Worm (Caenorhabditis elegans): ENCODE data around the gene F54H5.5.

The F54H5.5 gene

ce11 chrII:6609315-6609842 is 17.7 kb downstream of the F54H5.5 start, which contains the start of gene epg-5:
Gene epg-5, minus strand, starts transcription at chrII:6609365.
- TF ChIP-seq W03F9.2 (tag; optimal IDR thresholded peaks at IDR 0.05), result no peak

DNA sequence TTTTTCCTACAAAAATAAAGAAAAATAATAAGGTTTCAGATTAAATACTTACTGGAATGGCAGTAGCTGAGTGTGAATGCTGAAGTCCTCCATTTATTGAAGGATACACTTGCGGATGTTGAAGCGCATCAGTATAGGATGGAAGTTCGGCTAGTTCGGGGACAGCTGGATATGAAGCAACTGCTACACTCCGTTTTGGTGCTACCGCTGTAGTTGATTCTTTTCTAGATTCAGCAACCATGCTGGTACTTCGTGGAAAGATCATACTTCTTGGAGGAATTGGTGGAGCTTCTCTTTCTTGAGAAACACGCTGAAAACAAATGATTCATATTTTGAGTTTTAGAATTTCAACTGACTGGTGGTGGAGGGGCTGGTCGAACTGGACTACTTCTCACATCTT is 18.5 kb downstream of the F54H5.5 start:
- TF ChIP-seq him-1 (tag; optimal IDR thresholded peaks at IDR 0.05) (no peak), dao-5 (tag; optimal IDR thresholded peaks at IDR 0.05) (no peak), W03F9.2 (tag; optimal IDR thresholded peaks at IDR 0.05) (no peak)

DNA sequence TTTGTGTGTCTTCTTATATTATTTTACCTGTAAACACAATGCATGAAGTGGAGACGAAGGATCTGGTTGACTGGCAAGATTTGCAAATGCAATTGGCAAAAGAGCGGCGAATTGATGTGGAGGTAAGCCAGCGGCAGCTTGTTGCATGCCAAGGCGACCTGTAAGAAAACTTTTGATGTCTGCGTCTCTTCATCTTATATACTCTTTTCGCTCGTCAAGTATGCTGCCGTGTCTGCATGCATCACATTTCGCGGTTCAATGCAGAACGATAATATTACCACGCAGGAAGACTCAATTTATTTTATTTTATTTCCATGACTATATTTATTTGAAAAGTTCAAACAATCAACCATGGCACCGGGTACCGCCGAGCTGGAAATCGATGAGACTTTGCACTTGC is 26.1 kb downstream of the F54H5.5 start, which contains the start of gene vps-33.2:
TSS of gene vps-33.2 (plus strand) at position 244 of the 400 bp plus-strand sequence.
- TF ChIP-seq W03F9.2 (tag; optimal IDR thresholded peaks at IDR 0.05), result no peak

ce11 chrII:6598050-6598449 is 29.0 kb downstream of the F54H5.5 start, which contains the start of gene dnj-8:
Gene dnj-8, minus strand, starts transcription at chrII:6598080.
- TF ChIP-seq dao-5 (tag; optimal IDR thresholded peaks at IDR 0.05) (no peak), him-1 (tag; optimal IDR thresholded peaks at IDR 0.05) (no peak), W03F9.2 (tag; optimal IDR thresholded peaks at IDR 0.05) (no peak)

- TF ChIP-seq him-1 (tag; optimal IDR thresholded peaks at IDR 0.05), result no peak
- no peak for TF ChIP-seq W03F9.2 (tag; optimal IDR thresholded peaks at IDR 0.05)
- no peak for TF ChIP-seq dao-5 (tag; optimal IDR thresholded peaks at IDR 0.05)
These were observed 29.6 kb downstream of the F54H5.5 start for ce11 chrII:6597507-6597906.

- TF ChIP-seq dao-5 (tag; optimal IDR thresholded peaks at IDR 0.05) (no peak), W03F9.2 (tag; optimal IDR thresholded peaks at IDR 0.05) (no peak), him-1 (tag; optimal IDR thresholded peaks at IDR 0.05) (no peak)
These were observed 32.9 kb downstream of the F54H5.5 start, which contains the start of gene aipr-1 for ce11 chrII:6594151-6594550. Gene aipr-1, minus strand, starts transcription at chrII:6594251.

DNA sequence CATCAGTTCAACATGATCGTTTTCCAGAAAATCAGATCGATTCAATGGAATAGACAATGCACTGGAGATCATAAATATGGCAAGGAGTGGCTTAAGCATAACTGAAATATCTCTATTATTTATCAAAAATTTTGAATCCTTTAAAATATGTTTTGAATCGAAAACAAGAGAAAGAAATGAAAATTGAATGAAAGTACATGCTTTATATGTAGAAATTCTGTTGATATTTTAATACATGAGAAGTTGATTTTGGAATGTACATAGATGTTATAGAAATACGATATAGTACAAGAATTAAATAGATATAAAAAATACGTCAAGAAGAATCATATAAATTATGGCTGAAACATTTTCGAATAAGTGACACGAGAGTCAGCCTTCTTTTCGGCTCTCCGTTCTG is 34.8 kb downstream of the F54H5.5 start, which contains the start of gene C56C10.9:
TSS of gene C56C10.9 (minus strand) at position 101 of the 400 bp plus-strand sequence.
- TF ChIP-seq W03F9.2 (tag; optimal IDR thresholded peaks at IDR 0.05), result no peak
- no peak for TF ChIP-seq dao-5 (tag; optimal IDR thresholded peaks at IDR 0.05)
- no peak for TF ChIP-seq him-1 (tag; optimal IDR thresholded peaks at IDR 0.05)

DNA sequence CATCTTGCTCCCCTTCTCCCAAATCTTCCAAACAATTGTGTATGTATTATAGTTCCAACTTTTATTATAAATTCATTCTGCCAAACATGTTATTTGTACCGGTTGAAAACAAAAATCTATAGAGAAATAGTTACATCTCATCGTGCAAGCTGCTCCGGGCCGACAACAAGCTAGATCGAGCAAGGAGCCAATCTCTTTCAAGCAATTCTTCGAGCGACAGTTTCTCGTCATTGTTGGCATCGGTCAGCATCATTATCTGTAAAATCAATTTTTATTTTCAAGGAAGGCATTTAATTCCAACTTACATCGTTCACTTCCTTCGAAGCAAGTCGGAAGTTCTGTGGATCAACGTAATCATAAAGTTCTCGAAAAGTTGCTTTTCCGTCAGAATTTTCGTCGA is 36.1 kb downstream of the F54H5.5 start:
- no peak for TF ChIP-seq dao-5 (tag; optimal IDR thresholded peaks at IDR 0.05)
- TF ChIP-seq W03F9.2 (tag; optimal IDR thresholded peaks at IDR 0.05), result no peak
- TF ChIP-seq him-1 (tag; optimal IDR thresholded peaks at IDR 0.05), result no peak

ce11 chrII:6589408-6589807 is 37.7 kb downstream of the F54H5.5 start, which contains the start of gene vps-32.1:
Gene vps-32.1, plus strand, starts transcription at chrII:6589708.
- no peak for TF ChIP-seq dao-5 (tag; optimal IDR thresholded peaks at IDR 0.05)
- no peak for TF ChIP-seq him-1 (tag; optimal IDR thresholded peaks at IDR 0.05)
- no peak for TF ChIP-seq W03F9.2 (tag; optimal IDR thresholded peaks at IDR 0.05)

DNA sequence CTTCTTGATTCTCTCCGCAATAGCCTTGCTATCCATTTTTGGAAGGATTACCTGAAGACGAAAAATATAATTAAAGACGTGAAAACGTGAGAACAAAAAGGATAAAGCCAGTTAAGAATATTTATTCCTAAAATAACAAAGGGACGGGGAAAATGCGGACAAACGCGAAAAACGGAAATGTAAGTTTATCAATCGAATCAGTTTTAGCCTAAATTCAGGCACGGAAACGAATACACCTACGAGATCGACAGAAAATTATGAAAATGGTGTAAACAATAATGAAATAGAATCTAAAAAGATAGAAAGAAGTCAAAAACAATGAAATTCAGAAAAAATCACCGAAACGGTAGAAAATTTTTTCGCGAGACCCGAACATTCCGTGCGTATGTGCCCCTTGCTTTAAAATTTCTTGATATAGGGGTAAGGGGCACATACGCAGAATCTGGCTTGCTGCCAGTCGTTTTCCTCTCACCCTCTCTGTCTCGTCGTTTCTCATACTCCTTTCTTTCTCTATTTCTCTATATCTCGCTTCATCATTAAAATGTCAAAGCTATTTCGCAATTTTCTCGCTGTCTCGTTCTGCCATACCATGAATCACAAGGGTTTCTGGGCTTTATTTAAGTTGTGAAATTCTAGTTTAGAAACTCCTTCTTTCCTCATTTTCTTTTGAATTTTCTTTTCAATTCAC is 38.3 kb downstream of the F54H5.5 start, which contains the start of gene icd-1:
TSS of gene icd-1 (minus strand) at position 51 of the 688 bp plus-strand sequence.
- TF ChIP-seq W03F9.2 (tag; optimal IDR thresholded peaks at IDR 0.05) (peak; percentile 95), him-1 (tag; optimal IDR thresholded peaks at IDR 0.05) (peak; percentile 78), dao-5 (tag; optimal IDR thresholded peaks at IDR 0.05) (no peak)

DNA sequence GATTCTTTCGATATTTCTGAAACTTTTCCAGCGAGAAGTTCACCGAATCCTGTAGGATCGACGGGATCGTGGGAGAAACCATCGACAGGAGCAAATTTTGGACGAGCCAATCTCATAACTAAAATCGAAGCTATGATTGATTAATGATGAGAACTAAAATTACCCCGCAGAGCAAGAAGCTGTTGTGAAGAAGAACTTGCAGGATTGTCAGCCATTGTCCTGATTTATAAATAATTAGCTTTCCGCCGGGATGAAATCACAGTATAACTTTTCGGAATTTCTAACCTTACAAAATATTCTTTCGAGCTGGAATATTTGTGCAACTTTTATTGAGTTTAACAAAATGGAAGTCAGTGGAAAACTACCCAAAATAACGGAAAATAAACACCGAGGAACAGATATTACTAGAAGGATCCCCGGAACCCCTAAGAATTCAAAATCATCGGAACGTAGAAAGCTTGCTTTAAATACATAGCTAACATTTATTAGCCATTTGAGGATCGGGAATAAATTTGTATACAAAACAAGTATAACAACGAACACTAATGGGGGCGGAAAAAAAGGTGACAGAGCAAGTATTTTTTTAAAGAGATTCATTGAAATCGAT is 39.7 kb downstream of the F54H5.5 start, which contains the start of gene C56C10.7:
TSS of gene C56C10.7 (minus strand) at position 312 of the 607 bp plus-strand sequence.
- TF ChIP-seq dao-5 (tag; optimal IDR thresholded peaks at IDR 0.05) (no peak), W03F9.2 (tag; optimal IDR thresholded peaks at IDR 0.05) (no peak), him-1 (tag; optimal IDR thresholded peaks at IDR 0.05) (no peak)

DNA sequence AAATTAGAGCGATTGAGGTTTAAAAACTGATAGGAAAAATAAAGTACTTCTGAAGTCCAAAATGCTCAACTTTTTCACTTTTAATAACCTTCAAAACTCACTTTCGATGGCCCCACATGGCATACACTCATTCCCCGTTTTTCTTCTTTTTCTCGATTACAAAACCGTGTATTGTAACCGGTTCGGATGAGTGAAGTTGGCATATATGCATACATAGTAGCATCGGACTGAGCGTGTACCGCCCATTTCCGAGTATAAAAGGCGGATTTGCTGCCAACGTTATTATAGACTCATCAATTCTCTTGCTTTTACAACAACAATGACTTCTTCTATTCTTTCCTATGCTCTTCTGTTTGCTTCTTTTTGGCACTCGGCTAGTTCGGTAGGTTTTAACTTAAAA is 44.3 kb downstream of the F54H5.5 start, which contains the start of gene C56C10.4:
TSS of gene C56C10.4 (plus strand) at position 301 of the 400 bp plus-strand sequence.
- TF ChIP-seq dao-5 (tag; optimal IDR thresholded peaks at IDR 0.05) (no peak), him-1 (tag; optimal IDR thresholded peaks at IDR 0.05) (no peak), W03F9.2 (tag; optimal IDR thresholded peaks at IDR 0.05) (no peak)

DNA sequence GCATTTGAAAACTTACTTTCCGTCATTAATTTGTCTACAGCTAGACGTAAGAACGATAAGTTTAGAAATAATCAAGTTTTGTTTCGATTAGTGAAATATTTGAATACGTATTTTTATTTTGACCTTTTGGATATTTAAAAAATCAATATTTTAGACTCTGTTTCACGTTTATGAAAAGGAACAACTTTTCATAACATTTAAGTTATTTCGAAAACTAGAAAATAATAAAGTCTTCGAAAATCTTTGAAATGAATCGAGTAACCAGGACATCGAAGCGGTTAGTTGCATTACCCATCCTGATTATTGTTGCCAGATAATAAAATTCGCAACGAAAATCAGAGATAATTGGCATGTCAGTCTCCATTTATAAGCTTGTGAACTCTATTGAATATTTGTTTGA is 45.8 kb downstream of the F54H5.5 start, which contains the start of gene C56C10.6:
TSS of gene C56C10.6 (minus strand) at position 101 of the 400 bp plus-strand sequence.
- no peak for TF ChIP-seq W03F9.2 (tag; optimal IDR thresholded peaks at IDR 0.05)

- TF ChIP-seq him-1 (tag; optimal IDR thresholded peaks at IDR 0.05), result no peak
- TF ChIP-seq W03F9.2 (tag; optimal IDR thresholded peaks at IDR 0.05), result no peak
- no peak for TF ChIP-seq dao-5 (tag; optimal IDR thresholded peaks at IDR 0.05)
These were observed 48.7 kb downstream of the F54H5.5 start, which contains the start of gene sra-31 for ce11 chrII:6578378-6578777. Gene sra-31, minus strand, starts transcription at chrII:6578478.
